Worm (Caenorhabditis elegans): ENCODE measurements around the gene sel-10.

ce11 chrV:13777857-13778256, 41.3 kb upstream of the sel-10 start, which contains the start of gene F53C11.9:
- TF ChIP-seq elt-3 (tag; optimal IDR thresholded peaks at IDR 0.05) (no peak), ztf-4 (tag; optimal IDR thresholded peaks at IDR 0.05) (no peak), ceh-82 (tag; optimal IDR thresholded peaks at IDR 0.05) (no peak), F13H6.1 (tag; optimal IDR thresholded peaks at IDR 0.05) (no peak), mdl-1 (tag; optimal IDR thresholded peaks at IDR 0.05) (no peak), nhr-77 (tag; optimal IDR thresholded peaks at IDR 0.05) (no peak), ZK546.5 (tag; optimal IDR thresholded peaks at IDR 0.05) (no peak), nhr-10 (tag; optimal IDR thresholded peaks at IDR 0.05) (no peak), lsy-2 (tag; optimal IDR thresholded peaks at IDR 0.05) (no peak)
